Fruit fly (Drosophila melanogaster) whole organism, embryonic: ENCODE data around the gene CG15286.

Experiments
- Adf1 ChIP-seq: fragments of 200-800 bp; sonication (Bioruptor generic); IDR thresholded peaks from 2 replicates; pipeline ENCODE4 v1.3.6; 2022; ENCODE audit warnings: missing biosample characterization, missing genetic modification characterization
- CG10267 ChIP-seq: fragments of 200-800 bp; sonication (Bioruptor generic); optimal IDR thresholded peaks from 2 replicates; lab custom pipeline; 2018; ENCODE audit warnings: missing biosample characterization, mild to moderate bottlenecking, missing genetic modification characterization, moderate library complexity
- CG12299 ChIP-seq: fragments of 200-800 bp; sonication (Bioruptor generic); optimal IDR thresholded peaks from 2 replicates; lab custom pipeline; 2018; ENCODE audit warnings: missing biosample characterization, mild to moderate bottlenecking, missing genetic modification characterization
- CG12744 ChIP-seq: fragments of 200-800 bp; sonication (Bioruptor generic); optimal IDR thresholded peaks from 2 replicates; lab custom pipeline; 2016; ENCODE audit warnings: missing biosample characterization, missing genetic modification characterization
- CG16813 ChIP-seq: fragments of 200-800 bp; sonication (Bioruptor generic); IDR thresholded peaks from 3 replicates; pipeline ENCODE4 v1.3.6; 2022; ENCODE audit warnings: missing biosample characterization, missing genetic modification characterization; ENCODE audit not compliant: partially characterized antibody
- CG2202 ChIP-seq: fragments of 200-800 bp; sonication (Bioruptor generic); optimal IDR thresholded peaks from 2 replicates; lab custom pipeline; 2018; ENCODE audit warnings: missing biosample characterization, mild to moderate bottlenecking, missing genetic modification characterization
- CG2712 ChIP-seq: fragments of 200-800 bp; optimal IDR thresholded peaks from 3 replicates; lab custom pipeline; 2019; ENCODE audit warnings: missing biosample characterization, mild to moderate bottlenecking, missing genetic modification characterization, moderate library complexity
- CG3847 ChIP-seq: fragments of 200-800 bp; sonication (Bioruptor generic); IDR thresholded peaks from 2 replicates; pipeline ENCODE4 v1.3.6; 2022; ENCODE audit warnings: missing biosample characterization, missing genetic modification characterization
- CG6175 ChIP-seq: fragments of 200-800 bp; sonication (Bioruptor generic); IDR thresholded peaks from 3 replicates; pipeline ENCODE4 v1.3.6; 2022; ENCODE audit warnings: missing biosample characterization, missing genetic modification characterization
- CG7839 ChIP-seq: fragments of 200-800 bp; sonication (Bioruptor generic); optimal IDR thresholded peaks from 3 replicates; lab custom pipeline; 2018; ENCODE audit warnings: missing biosample characterization, mild to moderate bottlenecking, missing genetic modification characterization, moderate library complexity
- CG8478 ChIP-seq: fragments of >200 bp; optimal IDR thresholded peaks from 2 replicates; lab custom pipeline; 2018
- CG8765 ChIP-seq: fragments of 200-800 bp; sonication (Bioruptor generic); IDR thresholded peaks from 2 replicates; pipeline ENCODE4 v1.3.6; 2022; ENCODE audit warnings: missing biosample characterization, missing genetic modification characterization
- CG9437 ChIP-seq: fragments of 200-800 bp; sonication (Bioruptor generic); optimal IDR thresholded peaks from 2 replicates; lab custom pipeline; 2018; ENCODE audit warnings: missing biosample characterization, mild to moderate bottlenecking, missing genetic modification characterization
- Dbx ChIP-seq: fragments of 200-800 bp; sonication (Bioruptor generic); IDR thresholded peaks from 3 replicates; pipeline ENCODE4 v1.3.6; 2022; ENCODE audit warnings: missing biosample characterization, missing genetic modification characterization
- Dfd ChIP-seq, 2 experiments: fragments of >200 bp; optimal IDR thresholded peaks; 2 replicates each; lab custom pipeline; 2017; ENCODE audit warnings: missing biosample characterization in 2 of 2, missing genetic modification characterization in 2 of 2
- Ets97D ChIP-seq: fragments of 200-800 bp; sonication (Bioruptor generic); optimal IDR thresholded peaks from 3 replicates; lab custom pipeline; 2016; ENCODE audit warnings: missing biosample characterization, missing genetic modification characterization
- Fer3 ChIP-seq: fragments of 200-800 bp; sonication (Bioruptor generic); optimal IDR thresholded peaks from 2 replicates; lab custom pipeline; 2018; ENCODE audit warnings: missing biosample characterization, mild to moderate bottlenecking, missing genetic modification characterization, moderate library complexity
- Gsc ChIP-seq: fragments of 200-800 bp; sonication (Bioruptor generic); IDR thresholded peaks from 2 replicates; pipeline ENCODE4 v1.3.6; 2022; ENCODE audit warnings: missing biosample characterization, missing genetic modification characterization
- Hey ChIP-seq: fragments of 200-800 bp; sonication (Bioruptor generic); optimal IDR thresholded peaks from 3 replicates; lab custom pipeline; 2018; ENCODE audit warnings: missing biosample characterization, mild to moderate bottlenecking, missing genetic modification characterization
- Med ChIP-seq: fragments of 200-800 bp; sonication (Bioruptor generic); peaks from one replicate; lab custom pipeline; 2016; ENCODE audit warnings: missing biosample characterization, missing genetic modification characterization, mild to moderate bottlenecking, inconsistent platforms, moderate library complexity
- Mes4 ChIP-seq: fragments of 200-800 bp; sonication (Bioruptor generic); optimal IDR thresholded peaks from 2 replicates; lab custom pipeline; 2016; ENCODE audit warnings: missing biosample characterization, missing genetic modification characterization
- Myb ChIP-seq: fragments of 200-800 bp; sonication (Bioruptor generic); optimal IDR thresholded peaks from 2 replicates; lab custom pipeline; 2016; ENCODE audit warnings: missing biosample characterization, missing genetic modification characterization
- Nf-YB ChIP-seq: fragments of 200-800 bp; sonication (Bioruptor generic); optimal IDR thresholded peaks from 3 replicates; lab custom pipeline; 2019; ENCODE audit warnings: missing biosample characterization, mild to moderate bottlenecking, missing genetic modification characterization, moderate library complexity
- Sin3A ChIP-seq: fragments of >200 bp; optimal IDR thresholded peaks from 2 replicates; lab custom pipeline; 2018
- Spps ChIP-seq: fragments of 200-800 bp; sonication (Bioruptor generic); optimal IDR thresholded peaks from 2 replicates; lab custom pipeline; 2018; ENCODE audit warnings: missing biosample characterization, mild to moderate bottlenecking, missing genetic modification characterization
- Sry-δ ChIP-seq: fragments of 200-800 bp; sonication (Bioruptor generic); optimal IDR thresholded peaks from 2 replicates; lab custom pipeline; 2016; ENCODE audit warnings: missing biosample characterization, missing genetic modification characterization
- Tbp ChIP-seq: fragments of >200 bp; optimal IDR thresholded peaks from 2 replicates; lab custom pipeline; 2018; ENCODE audit warnings: missing biosample characterization, missing genetic modification characterization
- amos ChIP-seq: fragments of 200-800 bp; sonication (Bioruptor generic); IDR thresholded peaks from 2 replicates; pipeline ENCODE4 v1.3.6; 2022; ENCODE audit warnings: missing biosample characterization, missing genetic modification characterization; ENCODE audit not compliant: partially characterized antibody
- br ChIP-seq: fragments of >200 bp; optimal IDR thresholded peaks from 2 replicates; lab custom pipeline; 2017
- cas ChIP-seq: fragments of 200-800 bp; sonication (Bioruptor generic); IDR thresholded peaks from 2 replicates; pipeline ENCODE4 v1.3.6; 2022; ENCODE audit warnings: missing biosample characterization, missing genetic modification characterization
- dmrt99B ChIP-seq: fragments of 200-800 bp; sonication (Bioruptor generic); optimal IDR thresholded peaks from 2 replicates; lab custom pipeline; 2018; ENCODE audit warnings: missing biosample characterization, mild to moderate bottlenecking, missing genetic modification characterization, moderate library complexity
- fru ChIP-seq: fragments of >200 bp; optimal IDR thresholded peaks from 2 replicates; lab custom pipeline; 2017
- gem ChIP-seq: fragments of 200-800 bp; sonication (Bioruptor generic); optimal IDR thresholded peaks from 2 replicates; lab custom pipeline; 2019; ENCODE audit warnings: missing biosample characterization, mild to moderate bottlenecking, missing genetic modification characterization, moderate library complexity
- grn ChIP-seq: fragments of 200-800 bp; sonication (Bioruptor generic); optimal IDR thresholded peaks from 3 replicates; lab custom pipeline; 2017; ENCODE audit warnings: missing biosample characterization, missing genetic modification characterization
- ham ChIP-seq: fragments of 200-800 bp; sonication (Bioruptor generic); IDR thresholded peaks from 2 replicates; pipeline ENCODE4 v1.3.6; 2022; ENCODE audit warnings: missing biosample characterization, missing genetic modification characterization
- kah ChIP-seq: fragments of 200-800 bp; sonication (Bioruptor generic); optimal IDR thresholded peaks from 2 replicates; lab custom pipeline; 2018; ENCODE audit warnings: missing biosample characterization, mild to moderate bottlenecking, missing genetic modification characterization
- lola ChIP-seq, 3 experiments: fragments of >200 bp in 2 of 3; fragments of 200-800 bp in 1 of 3; sonication (Bioruptor generic) in 1 of 3; optimal IDR thresholded peaks; 2 replicates each; lab custom pipeline; 2017 to 2019; ENCODE audit warnings: missing biosample characterization in 3 of 3, missing genetic modification characterization in 3 of 3, mild to moderate bottlenecking in 1 of 3, moderate library complexity in 1 of 3
- lov ChIP-seq, 2 experiments: fragments of 200-800 bp in 1 of 2; fragments of >200 bp in 1 of 2; sonication (Bioruptor generic) in 1 of 2; IDR thresholded peaks in 1 of 2; optimal IDR thresholded peaks in 1 of 2; 2 replicates in 1 of 2; 3 replicates in 1 of 2; pipeline versions ENCODE4 v1.3.6 to Lab custom; 2017 to 2022; ENCODE audit warnings: missing biosample characterization in 1 of 2, missing genetic modification characterization in 1 of 2
- mam ChIP-seq: fragments of 200-800 bp; sonication (Bioruptor generic); optimal IDR thresholded peaks from 3 replicates; lab custom pipeline; 2016; ENCODE audit warnings: missing biosample characterization, missing genetic modification characterization
- nom ChIP-seq: fragments of 200-800 bp; sonication (Bioruptor generic); optimal IDR thresholded peaks from 2 replicates; lab custom pipeline; 2017; ENCODE audit warnings: missing biosample characterization, missing genetic modification characterization, mild to moderate bottlenecking, moderate library complexity, missing genetic modification reagents
- onecut ChIP-seq: fragments of 200-800 bp; sonication (Bioruptor generic); IDR thresholded peaks from 2 replicates; pipeline ENCODE4 v1.3.6; 2022; ENCODE audit warnings: missing biosample characterization, missing genetic modification characterization
- pb ChIP-seq: fragments of 200-800 bp; sonication (Bioruptor generic); optimal IDR thresholded peaks from 3 replicates; lab custom pipeline; 2016; ENCODE audit warnings: missing biosample characterization, missing genetic modification characterization
- peb ChIP-seq: fragments of 200-800 bp; sonication (Bioruptor generic); IDR thresholded peaks from 2 replicates; pipeline ENCODE4 v1.3.6; 2022; ENCODE audit warnings: missing biosample characterization, missing genetic modification characterization
- pita ChIP-seq: fragments of 200-800 bp; sonication (Bioruptor generic); optimal IDR thresholded peaks from 2 replicates; lab custom pipeline; 2017; ENCODE audit warnings: missing biosample characterization, mild to moderate bottlenecking, missing genetic modification characterization
- sd ChIP-seq: fragments of 200-800 bp; sonication (Bioruptor generic); optimal IDR thresholded peaks from 3 replicates; lab custom pipeline; 2018; ENCODE audit warnings: missing biosample characterization, mild to moderate bottlenecking, missing genetic modification characterization, moderate library complexity
- shn ChIP-seq: fragments of 200-800 bp; sonication (Bioruptor generic); optimal IDR thresholded peaks from 3 replicates; lab custom pipeline; 2016; ENCODE audit warnings: missing biosample characterization, missing genetic modification characterization
- slbo ChIP-seq: fragments of 200-800 bp; sonication (Bioruptor generic); IDR thresholded peaks from 2 replicates; pipeline ENCODE4 v1.3.6; 2022; ENCODE audit warnings: missing biosample characterization, missing genetic modification characterization
- sna ChIP-seq: fragments of 200-800 bp; sonication (Bioruptor generic); IDR thresholded peaks from 2 replicates; pipeline ENCODE4 v1.3.6; 2022; ENCODE audit warnings: missing biosample characterization, missing genetic modification characterization; ENCODE audit not compliant: partially characterized antibody
- ssp ChIP-seq: fragments of 200-800 bp; sonication (Bioruptor generic); IDR thresholded peaks from 2 replicates; pipeline ENCODE4 v1.3.6; 2022; ENCODE audit warnings: missing biosample characterization, missing genetic modification characterization
- stwl ChIP-seq: fragments of 200-800 bp; sonication (Bioruptor generic); optimal IDR thresholded peaks from 3 replicates; lab custom pipeline; 2018; ENCODE audit warnings: missing biosample characterization, mild to moderate bottlenecking, missing genetic modification characterization, moderate library complexity
- tin ChIP-seq: fragments of 200-800 bp; sonication (Bioruptor generic); optimal IDR thresholded peaks from 3 replicates; lab custom pipeline; 2016; ENCODE audit warnings: missing biosample characterization, missing genetic modification characterization
- vvl ChIP-seq: fragments of 200-800 bp; sonication (Bioruptor generic); IDR thresholded peaks from 2 replicates; pipeline ENCODE4 v1.3.6; 2022; ENCODE audit warnings: missing biosample characterization, missing genetic modification characterization
- zfh1 ChIP-seq: fragments of 200-800 bp; sonication (Bioruptor generic); IDR thresholded peaks from 3 replicates; pipeline ENCODE4 v1.3.6; 2022; ENCODE audit warnings: missing biosample characterization, missing genetic modification characterization

Gene CG15286

DNA sequence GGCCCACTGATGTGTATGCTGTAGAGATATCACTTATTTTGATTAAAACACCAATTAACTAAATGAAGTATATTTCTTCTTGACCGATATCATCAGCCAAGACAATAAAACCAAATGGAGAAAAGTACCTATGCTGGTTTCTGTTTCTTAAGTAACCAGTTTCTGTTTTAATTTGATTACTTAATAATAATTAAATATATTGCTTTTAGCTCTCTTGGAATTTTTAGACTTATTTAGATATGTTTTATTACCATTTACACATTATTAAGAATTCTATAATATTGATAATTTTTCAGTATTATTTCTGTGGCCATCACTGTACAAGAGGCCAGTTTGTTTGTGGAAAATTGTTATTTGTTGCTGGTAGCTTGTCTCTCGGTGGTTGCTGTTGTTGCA is 29.2 kb downstream of the CG15286 start (continued):
- TF ChIP-seq tin (GFP tag; lab: Kevin White, UChicago) (peak; percentile 15), zfh1 (no peak), Tbp (no peak), sd (tag; lab: Kevin White, UChicago) (no peak), Dfd (GFP tag; optimal IDR thresholded peaks at IDR 0.05; lab: Kevin White, UChicago) (no peak), sna (no peak), CG2202 (tag; lab: Kevin White, UChicago) (no peak), Med (GFP tag; lab: Kevin White, UChicago) (peak; percentile 10), shn (GFP tag; lab: Kevin White, UChicago) (no peak), Nf-YB (GFP tag; lab: Kevin White, UChicago) (no peak), lov (optimal IDR thresholded peaks at IDR 0.05; lab: Kevin White, UChicago) (no peak), lov (GFP tag; IDR thresholded peaks at IDR 0.05; lab: Robert Waterston, UW) (no peak), kah (no peak), ham (GFP tag; lab: Robert Waterston, UW) (no peak), CG2712 (tag; lab: Kevin White, UChicago) (peak; percentile 81), Dbx (GFP tag; lab: Robert Waterston, UW) (no peak), dmrt99B (tag; lab: Kevin White, UChicago) (peak; percentile 86), onecut (GFP tag; lab: Robert Waterston, UW) (0 out of 2 replicates have a peak, but pooled peaks have one; percentile 19), slbo (GFP tag; lab: Robert Waterston, UW) (no peak), Sin3A (lab: Kevin White, UChicago) (no peak), CG16813 (no peak), CG12299 (tag; lab: Kevin White, UChicago) (no peak), Mes4 (GFP tag; lab: Kevin White, UChicago) (no peak), CG10267 (tag; lab: Kevin White, UChicago) (peak; percentile 62), CG7839 (tag; lab: Kevin White, UChicago) (peak; percentile 80), mam (no peak), Gsc (GFP tag; lab: Robert Waterston, UW) (no peak), CG12744 (GFP tag; lab: Kevin White, UChicago) (no peak), CG6175 (GFP tag; lab: Robert Waterston, UW) (no peak), ssp (no peak), Hey (tag; lab: Kevin White, UChicago) (no peak), Spps (tag; lab: Kevin White, UChicago) (peak; percentile 4), fru (lab: Kevin White, UChicago) (no peak), Sry-δ (no peak), Fer3 (tag; lab: Kevin White, UChicago) (no peak), Adf1 (GFP tag; lab: Robert Waterston, UW) (no peak), pb (no peak), lola (GFP tag; optimal IDR thresholded peaks at IDR 0.05; lab: Kevin White, UChicago) (peak in 1 of 3 experiments; percentile 40), CG8478 (lab: Kevin White, UChicago) (no peak), CG3847 (GFP tag; lab: Robert Waterston, UW) (no peak), Myb (GFP tag; lab: Kevin White, UChicago) (no peak), pita (GFP tag; lab: Kevin White, UChicago) (no peak), Ets97D (GFP tag; lab: Kevin White, UChicago) (no peak), peb (GFP tag; lab: Robert Waterston, UW) (no peak), CG9437 (GFP tag; lab: Kevin White, UChicago) (peak; percentile 43), nom (GFP tag; lab: Kevin White, UChicago) (no peak), CG8765 (GFP tag; lab: Robert Waterston, UW) (no peak), stwl (tag; lab: Kevin White, UChicago) (no peak), br (lab: Kevin White, UChicago) (no peak), vvl (GFP tag; lab: Robert Waterston, UW) (peak; percentile 39; the same call in 1 of the 2 replicates), amos (GFP tag; lab: Robert Waterston, UW) (no peak), grn (GFP tag; lab: Kevin White, UChicago) (no peak), gem (tag; lab: Kevin White, UChicago) (peak; percentile 37), cas (GFP tag; lab: Robert Waterston, UW) (no peak)
